Worm (Caenorhabditis elegans): Measurements from ENCODE around the gene C53A5.13.

ce11 chrV:14501136-14501535 lies 45.5 kb upstream of the C53A5.13 start, which contains the start of gene R02D5.24:
- TF ChIP-seq dmd-4 (tag; optimal IDR thresholded peaks at IDR 0.05) (no peak), lin-13 (GFP tag; optimal IDR thresholded peaks at IDR 0.05) (no peak), egl-27 (tag; optimal IDR thresholded peaks at IDR 0.05) (no peak), nhr-10 (tag; optimal IDR thresholded peaks at IDR 0.05) (no peak), unc-55 (GFP tag; optimal IDR thresholded peaks at IDR 0.05) (no peak)

All from whole organism, L2 larva.